Fruit fly (Drosophila melanogaster) whole organism, larva: Measurements from ENCODE around the gene CG34325.

Source experiments
- noc ChIP-seq: fragments of 200-800 bp; sonication (Bioruptor generic); optimal IDR thresholded peaks from 3 replicates; lab custom pipeline; 2019; ENCODE audit warnings: missing biosample characterization, mild to moderate bottlenecking, missing genetic modification characterization, moderate library complexity

The CG34325 gene

DNA sequence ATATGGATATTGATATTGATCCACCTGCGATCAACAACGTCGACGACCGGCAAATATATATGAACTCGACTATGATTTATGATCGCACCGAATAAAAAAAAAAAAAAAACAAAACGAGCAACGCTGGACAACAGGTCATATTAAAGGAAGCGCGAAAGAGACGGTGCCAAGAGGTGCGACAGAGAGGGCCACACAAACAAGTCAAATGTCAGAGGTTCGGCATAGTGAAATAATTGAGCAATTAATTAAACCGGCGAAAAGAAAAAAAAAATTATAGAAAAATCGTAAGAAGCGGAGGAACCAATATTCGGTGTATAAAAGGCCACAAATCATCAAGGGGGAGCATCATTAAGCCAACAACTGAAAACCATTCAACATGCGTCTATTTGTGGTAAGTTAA lies 21.3 kb upstream of the CG34325 start, which contains the start of gene Twdlalpha:
TSS of gene Twdlalpha (plus strand) at position 301 of the 400 bp plus-strand sequence.
- no peak for TF ChIP-seq noc (tag; lab: Kevin White, UChicago)

DNA sequence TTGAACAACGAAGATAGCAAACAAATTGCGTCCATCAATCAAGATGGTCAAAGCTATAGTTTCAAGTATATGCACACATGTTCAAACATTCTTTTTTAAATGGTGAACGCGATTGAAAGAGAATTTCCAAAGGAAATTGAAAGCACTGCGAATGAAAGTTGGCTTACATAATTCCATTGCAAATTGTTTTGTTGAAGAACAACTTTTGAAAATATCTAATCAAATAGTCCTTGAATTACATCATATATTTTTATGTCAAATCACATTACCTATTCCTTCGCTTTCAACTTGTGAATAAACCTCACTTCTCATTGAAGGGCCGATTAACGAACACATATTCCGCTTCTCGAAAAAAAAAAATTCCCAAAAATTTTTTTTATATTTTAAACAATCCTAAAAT lies 19.4 kb upstream of the CG34325 start, which contains the start of gene CG32568:
TSS of gene CG32568 (plus strand) at position 301 of the 400 bp plus-strand sequence.
- no peak for TF ChIP-seq noc (tag; lab: Kevin White, UChicago)

DNA sequence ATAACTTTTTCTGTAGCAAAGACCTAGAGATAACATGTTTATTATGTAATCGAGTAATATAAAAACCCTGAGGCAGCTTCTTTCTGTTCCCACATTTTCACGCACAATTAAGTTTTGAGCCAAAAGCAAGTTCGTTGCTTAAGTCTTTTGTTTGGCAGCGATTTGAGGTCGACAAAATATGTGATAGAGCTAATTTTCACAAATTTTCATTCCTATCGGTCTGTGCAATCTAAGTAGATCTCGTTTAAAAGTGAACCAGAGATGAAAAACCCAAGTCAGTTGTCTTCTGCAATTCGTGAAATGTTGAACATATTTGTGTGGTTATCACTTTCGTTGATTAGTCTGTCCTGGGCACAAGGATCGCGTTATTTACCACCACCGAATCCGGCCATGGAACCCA lies 16.7 kb upstream of the CG34325 start, which contains the start of gene TwdlZ:
TSS of gene TwdlZ (plus strand) at position 301 of the 400 bp plus-strand sequence.
- TF ChIP-seq noc (tag; lab: Kevin White, UChicago): no peak

DNA sequence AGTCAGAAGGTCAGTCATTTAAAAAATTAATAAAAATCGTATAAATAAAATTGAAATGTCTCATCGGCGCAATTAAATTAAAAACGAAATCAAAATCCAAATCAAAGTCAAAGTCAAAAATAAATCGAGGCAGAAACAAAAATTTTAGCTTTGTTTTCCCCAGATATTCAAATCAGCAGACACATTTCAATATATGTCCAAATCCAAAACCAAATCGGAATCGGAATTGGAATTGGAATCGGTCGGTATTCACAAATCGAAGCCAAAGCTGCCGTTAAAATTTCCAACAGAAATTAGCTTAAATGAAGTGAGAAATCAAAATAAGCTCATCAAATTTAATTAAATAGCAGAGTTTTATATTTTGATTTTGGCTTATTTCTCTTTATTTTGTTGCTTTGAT lies 15.0 kb upstream of the CG34325 start:
- TF ChIP-seq noc (tag; lab: Kevin White, UChicago): no peak

DNA sequence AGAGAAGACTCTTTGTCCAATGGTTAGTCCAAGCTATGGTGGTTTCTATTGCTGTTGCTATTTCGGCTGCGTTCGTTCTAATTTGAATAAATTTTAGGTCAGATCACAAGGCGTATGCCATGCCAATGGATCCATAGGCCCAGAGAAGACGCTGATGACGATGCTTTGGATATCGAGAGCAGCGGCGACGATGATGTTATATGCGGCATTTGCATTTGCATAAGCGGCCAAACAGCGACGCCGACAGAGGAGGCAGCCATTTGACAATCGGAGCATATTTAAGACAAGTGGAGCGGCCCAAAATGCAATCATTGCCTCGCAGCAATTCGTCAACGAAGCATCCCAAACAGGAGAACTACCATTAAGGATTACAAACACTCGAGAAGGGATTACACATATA lies 13.4 kb upstream of the CG34325 start, which contains the start of gene TwdlY:
TSS of gene TwdlY (plus strand) at position 301 of the 400 bp plus-strand sequence.
- TF ChIP-seq noc (tag; lab: Kevin White, UChicago): no peak

DNA sequence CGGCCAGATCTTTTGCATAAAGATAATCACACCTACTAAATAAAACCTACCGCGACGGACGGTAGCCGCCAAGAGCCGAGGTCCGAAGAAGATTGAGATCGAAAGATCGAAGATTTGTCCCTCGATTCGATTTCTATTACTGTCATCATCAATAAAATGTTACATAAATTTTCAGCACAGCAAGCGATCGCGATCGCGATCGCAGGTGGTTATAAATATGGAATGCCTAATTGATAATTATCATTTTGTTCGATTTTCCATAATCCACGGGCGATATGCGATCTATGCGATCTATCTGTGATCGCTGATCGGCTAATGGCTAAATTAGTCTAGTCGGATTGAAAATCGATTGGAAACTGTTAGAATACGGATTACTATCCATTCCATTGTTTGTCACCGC lies 12.0 kb upstream of the CG34325 start:
- TF ChIP-seq noc (tag; lab: Kevin White, UChicago): no peak

DNA sequence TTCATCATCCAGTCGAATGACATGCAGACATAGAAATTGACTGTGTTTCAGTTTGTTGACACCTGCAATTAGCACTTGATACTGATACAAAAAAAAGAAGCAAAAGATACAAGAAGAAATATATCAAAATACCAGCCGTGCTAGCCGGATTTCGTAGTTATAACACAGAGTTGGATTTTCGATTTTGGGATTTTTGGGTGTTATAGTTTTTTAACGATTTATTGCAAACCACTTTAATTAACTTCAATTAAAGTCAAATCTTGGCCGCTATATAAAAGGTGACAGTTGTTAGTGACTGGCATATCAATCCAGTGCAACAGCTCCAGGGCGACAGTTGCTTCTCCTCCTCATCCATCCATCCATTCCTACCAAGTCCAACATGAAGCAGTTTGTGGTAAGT lies 9.6 kb upstream of the CG34325 start, which contains the start of gene TwdlX:
TSS of gene TwdlX (plus strand) at position 301 of the 400 bp plus-strand sequence.
- TF ChIP-seq noc (tag; lab: Kevin White, UChicago): no peak

DNA sequence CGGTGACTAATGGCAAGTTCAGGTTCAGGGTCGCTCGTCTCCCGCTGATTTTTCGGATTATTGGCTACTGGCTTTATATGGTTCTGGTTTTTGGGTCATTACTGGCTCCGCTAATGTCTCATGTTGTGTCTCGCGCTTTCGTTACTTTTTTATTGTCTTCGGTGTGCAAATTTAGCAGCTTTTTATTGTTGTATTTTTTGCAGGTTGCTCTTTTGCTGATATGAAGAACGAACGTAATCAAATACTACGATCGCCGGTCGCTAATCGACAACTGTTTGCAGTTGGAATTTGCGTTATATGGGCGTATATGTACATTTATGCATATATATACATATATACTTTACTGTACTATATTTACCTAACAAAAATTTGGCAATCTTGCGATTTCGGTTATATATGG lies 3.3 kb upstream of the CG34325 start:
- TF ChIP-seq noc (tag; lab: Kevin White, UChicago): no peak

DNA sequence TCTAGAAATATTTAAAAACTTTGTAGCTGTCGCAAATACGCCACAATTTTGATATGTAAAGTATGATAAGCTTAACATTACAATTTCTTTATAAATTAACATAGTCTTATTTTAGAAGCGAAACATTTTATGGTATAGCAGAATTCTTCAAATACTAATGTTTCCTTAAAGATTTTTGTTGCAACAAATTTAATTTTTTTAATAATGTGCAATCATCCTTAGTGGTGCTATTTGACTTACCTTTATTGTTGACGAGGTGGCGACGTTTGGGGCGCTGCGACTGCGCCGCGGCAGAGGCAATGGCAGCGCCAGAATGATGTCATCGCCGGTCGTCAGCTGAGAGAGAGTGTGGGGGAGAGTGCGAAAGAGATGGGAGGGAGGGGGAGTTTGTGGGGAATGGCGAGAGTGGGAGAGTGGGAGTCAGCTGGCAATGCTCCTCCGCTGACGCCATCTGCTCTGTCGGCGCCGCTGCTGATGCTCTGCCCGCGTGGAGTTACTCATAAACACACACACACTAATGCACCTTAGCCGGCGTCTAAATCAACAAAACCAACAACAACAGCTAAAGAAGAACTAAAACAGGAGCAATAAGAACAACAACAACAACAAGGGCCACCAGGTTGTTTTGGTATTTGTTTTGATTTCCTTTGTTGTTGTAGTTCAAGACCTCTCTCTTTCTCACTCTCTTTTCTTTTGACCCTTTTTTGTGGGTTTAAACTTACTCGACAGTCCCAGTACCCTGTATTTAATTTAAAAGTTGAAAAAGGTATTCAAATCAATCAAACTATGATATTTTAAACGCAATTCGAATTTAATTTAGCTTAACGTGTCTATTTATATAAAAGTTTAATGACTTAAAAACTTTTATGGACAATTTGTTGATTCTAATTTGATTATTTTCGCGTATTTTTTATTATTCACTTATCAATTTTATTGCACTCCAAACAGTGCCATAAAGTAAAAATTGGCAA lies 2.3 kb upstream of the CG34325 start:
- TF ChIP-seq noc (tag; lab: Kevin White, UChicago): peak; percentile 88

DNA sequence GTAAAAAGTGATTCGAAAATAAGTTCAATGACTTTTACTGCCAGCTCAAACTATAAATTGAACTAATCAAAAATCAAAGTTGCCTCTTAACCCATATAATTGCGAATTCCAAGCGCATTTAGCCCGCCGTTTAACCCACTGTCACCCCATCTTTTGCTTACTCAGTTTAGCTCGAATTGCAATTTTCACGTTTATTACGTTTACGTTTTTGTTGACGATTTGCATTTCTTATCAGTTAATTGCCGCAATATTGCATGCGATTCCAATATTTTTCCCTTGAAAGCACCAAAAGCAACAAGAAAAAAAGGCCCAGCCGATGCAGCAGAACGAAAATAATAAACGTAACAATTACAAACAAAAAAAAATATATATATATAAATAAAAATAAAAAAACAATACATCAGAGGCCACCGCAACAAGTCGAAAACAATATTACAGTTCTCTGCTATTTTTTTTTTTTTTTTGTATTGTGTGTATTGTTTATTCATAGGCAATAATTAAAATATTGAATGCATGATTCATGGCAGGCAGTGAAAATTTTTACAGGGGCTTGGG lies 3.0 kb downstream of the CG34325 start:
- TF ChIP-seq noc (tag; lab: Kevin White, UChicago): no peak

DNA sequence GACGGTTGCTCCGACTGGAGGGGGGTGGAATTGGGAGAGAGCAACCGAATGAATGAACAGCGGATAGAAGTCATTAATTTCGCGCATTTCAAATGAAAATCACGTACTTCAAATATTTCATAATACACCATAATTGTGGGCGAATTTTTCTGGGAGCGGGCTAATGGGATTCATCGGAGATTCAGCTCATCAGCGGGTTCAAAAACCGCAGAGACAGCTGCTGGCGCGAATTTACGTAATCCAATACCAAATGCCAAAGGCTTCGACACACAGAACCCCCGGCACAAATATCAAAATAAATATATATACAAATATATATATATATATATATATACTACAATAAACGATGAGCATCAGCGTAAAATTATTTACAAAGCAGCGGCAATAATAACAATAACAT lies 4.6 kb downstream of the CG34325 start:
- TF ChIP-seq noc (tag; lab: Kevin White, UChicago): no peak

DNA sequence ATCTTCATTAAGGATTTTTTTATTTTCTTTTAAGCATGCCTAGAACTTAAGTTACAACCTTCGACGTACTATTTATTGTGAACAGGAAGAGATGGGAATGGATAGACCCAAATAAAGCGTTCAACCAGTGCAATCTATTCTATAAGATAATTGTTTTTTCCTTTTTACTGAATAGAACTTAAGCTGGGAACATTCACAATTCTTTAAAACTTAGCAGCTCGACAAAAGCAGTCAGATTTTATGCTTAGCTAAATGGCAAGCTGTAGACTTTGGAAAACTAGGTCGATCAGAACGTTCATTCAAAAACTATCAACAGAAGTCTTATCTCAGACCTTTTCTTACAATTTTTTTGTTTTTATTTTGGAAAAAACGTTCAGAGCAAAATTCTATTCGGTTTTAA lies 10.2 kb downstream of the CG34325 start, which contains the start of gene CG13008:
TSS of gene CG13008 (plus strand) at position 301 of the 400 bp plus-strand sequence.
- TF ChIP-seq noc (tag; lab: Kevin White, UChicago): no peak

DNA sequence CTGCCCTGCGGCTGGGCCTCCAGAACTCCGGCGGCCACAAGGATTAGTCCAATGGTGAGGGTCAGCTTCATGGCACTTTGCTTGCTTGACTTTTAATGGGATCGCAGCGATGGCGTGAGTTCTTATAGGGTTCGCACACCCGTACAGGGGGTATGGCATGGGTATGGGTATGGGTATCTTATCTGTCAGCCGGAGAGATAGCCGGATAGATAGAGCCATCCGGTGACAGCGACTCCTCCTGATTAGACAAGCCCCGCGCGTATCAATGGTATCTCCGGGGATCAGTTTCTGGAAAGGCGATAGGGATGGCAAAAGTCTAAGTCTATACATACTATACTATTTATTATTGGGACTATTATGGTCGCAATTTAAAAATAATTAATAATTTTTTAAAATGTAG lies 14.4 kb downstream of the CG34325 start, which contains the start of gene CG9672:
TSS of gene CG9672 (minus strand) at position 101 of the 400 bp plus-strand sequence.
- TF ChIP-seq noc (tag; lab: Kevin White, UChicago): no peak

DNA sequence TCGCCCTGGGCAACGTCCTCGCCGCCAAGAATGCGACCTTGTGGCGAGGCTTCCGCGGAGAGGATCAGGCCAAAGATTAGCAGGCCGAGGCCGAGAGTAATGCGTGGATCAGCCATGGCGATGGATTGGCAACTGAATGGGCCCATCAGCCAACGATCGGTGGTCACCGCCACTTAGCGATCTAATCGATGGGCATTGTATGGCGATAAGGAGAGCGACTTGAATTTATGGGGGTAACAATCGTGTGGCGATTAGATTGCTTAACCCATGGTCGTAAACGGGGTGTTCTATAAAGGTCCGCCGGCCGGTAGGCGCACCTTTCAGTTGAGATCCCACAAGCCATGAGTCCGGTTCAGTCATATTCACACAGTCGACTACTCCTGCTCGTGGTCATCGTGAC lies 17.5 kb downstream of the CG34325 start, which contains the start of the genes CG9673 and CG4653:
TSS of gene CG9673 (minus strand) at position 138 of the 400 bp plus-strand sequence.
TSS of gene CG4653 (plus strand) at position 335 of the 400 bp plus-strand sequence.
- peak; percentile 7 for TF ChIP-seq noc (tag; lab: Kevin White, UChicago)

DNA sequence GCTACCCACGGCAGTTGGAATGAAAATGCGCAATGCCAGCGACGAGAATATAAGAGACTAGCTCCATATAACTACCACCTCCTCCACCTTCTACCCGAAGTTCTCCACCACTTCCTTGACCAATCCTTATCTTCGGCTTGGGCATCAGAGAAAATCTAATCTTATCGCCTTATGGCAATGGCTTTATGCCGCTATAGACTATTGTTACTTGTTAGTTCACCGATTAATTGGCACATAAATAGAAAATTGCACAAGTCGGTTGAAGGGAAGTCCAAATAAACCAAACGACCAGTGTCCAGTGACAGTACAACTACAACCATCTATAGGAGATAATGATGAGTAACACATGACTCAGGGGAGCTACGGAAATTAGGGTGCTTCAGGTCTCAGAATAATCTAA lies 19.3 kb downstream of the CG34325 start, which contains the start of gene sphe:
TSS of gene sphe (minus strand) at position 32 of the 400 bp plus-strand sequence.
- peak; percentile 8 for TF ChIP-seq noc (tag; lab: Kevin White, UChicago)

DNA sequence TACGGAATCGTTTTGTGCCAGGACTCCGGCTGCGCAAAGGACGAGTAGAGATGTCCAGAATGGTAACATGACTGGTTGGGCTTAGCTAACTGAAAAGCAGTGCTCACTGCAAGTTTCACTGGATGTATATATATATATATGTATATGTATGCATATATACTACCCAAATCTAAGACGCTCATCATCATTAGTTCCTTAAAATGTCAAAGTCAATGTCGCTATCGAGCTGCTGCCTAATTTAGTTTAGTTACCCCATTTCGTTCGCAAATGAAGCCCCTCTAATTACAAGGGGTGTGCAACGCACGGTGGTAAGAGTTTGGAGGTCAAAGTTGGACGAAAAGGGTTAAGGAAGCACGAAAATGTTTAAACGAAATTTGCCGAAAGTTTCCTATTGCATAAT lies 21.1 kb downstream of the CG34325 start, which contains the start of gene CG9676:
TSS of gene CG9676 (minus strand) at position 101 of the 400 bp plus-strand sequence.
- no peak for TF ChIP-seq noc (tag; lab: Kevin White, UChicago)
